Fruit fly (Drosophila melanogaster) whole organism, embryonic: ENCODE results near the gene CG31538.

Experiments
- Atf3 ChIP-seq: fragments of 200-800 bp; sonication (Bioruptor generic); optimal IDR thresholded peaks from 3 replicates; lab custom pipeline; 2016; ENCODE audit warnings: missing biosample characterization, missing genetic modification characterization
- Awh ChIP-seq: fragments of 200-800 bp; sonication (Bioruptor generic); IDR thresholded peaks from 2 replicates; pipeline ENCODE4, ENCODE4 v1.3.6; 2022; ENCODE audit warnings: missing biosample characterization, missing genetic modification characterization
- Bdp1 ChIP-seq: fragments of 200-800 bp; sonication (Bioruptor generic); optimal IDR thresholded peaks from 3 replicates; lab custom pipeline; 2016; ENCODE audit warnings: missing biosample characterization, missing genetic modification characterization
- CG1024 ChIP-seq: fragments of 200-800 bp; sonication (Bioruptor generic); IDR thresholded peaks from 2 replicates; pipeline ENCODE4 v1.3.6; 2022; ENCODE audit warnings: missing biosample characterization, missing genetic modification characterization
- CG10543 ChIP-seq: fragments of 200-800 bp; sonication (Bioruptor generic); optimal IDR thresholded peaks from 3 replicates; lab custom pipeline; 2017; ENCODE audit warnings: missing biosample characterization, mild to moderate bottlenecking, missing genetic modification characterization, moderate library complexity
- CG11247 ChIP-seq: fragments of 200-800 bp; sonication (Bioruptor generic); IDR thresholded peaks from 2 replicates; pipeline ENCODE4 v1.3.6; 2022; ENCODE audit warnings: missing biosample characterization, missing genetic modification characterization
- CG11398 ChIP-seq: fragments of 200-800 bp; sonication (Bioruptor generic); optimal IDR thresholded peaks from 2 replicates; lab custom pipeline; 2016; ENCODE audit warnings: missing biosample characterization, missing genetic modification characterization
- CG11695 ChIP-seq: fragments of 200-800 bp; sonication (Bioruptor generic); IDR thresholded peaks from 3 replicates; pipeline ENCODE4 v1.3.6; 2022; ENCODE audit warnings: missing biosample characterization, missing genetic modification characterization
- CG12104 ChIP-seq: fragments of 200-800 bp; sonication (Bioruptor generic); optimal IDR thresholded peaks from 3 replicates; lab custom pipeline; 2016; ENCODE audit warnings: missing biosample characterization, missing genetic modification characterization
- CG15514 ChIP-seq: fragments of 200-800 bp; sonication (Bioruptor generic); optimal IDR thresholded peaks from 3 replicates; lab custom pipeline; 2017; ENCODE audit warnings: missing biosample characterization, missing genetic modification characterization, mild to moderate bottlenecking, moderate library complexity, missing genetic modification reagents
- CG1602 ChIP-seq: fragments of 200-800 bp; sonication (Bioruptor generic); optimal IDR thresholded peaks from 3 replicates; lab custom pipeline; 2016; ENCODE audit warnings: missing biosample characterization, missing genetic modification characterization
- CG1603 ChIP-seq: fragments of 200-800 bp; sonication (Bioruptor generic); optimal IDR thresholded peaks from 2 replicates; lab custom pipeline; 2019; ENCODE audit warnings: missing biosample characterization, mild to moderate bottlenecking, missing genetic modification characterization, moderate library complexity
- CG31365 ChIP-seq: fragments of 200-800 bp; sonication (Bioruptor generic); optimal IDR thresholded peaks from 2 replicates; lab custom pipeline; 2018; ENCODE audit warnings: missing biosample characterization, mild to moderate bottlenecking, missing genetic modification characterization
- CG32772 ChIP-seq: fragments of 200-800 bp; sonication (Bioruptor generic); IDR thresholded peaks from 2 replicates; pipeline ENCODE4 v1.3.6; 2022; ENCODE audit warnings: missing biosample characterization, missing genetic modification characterization
- CG3407 ChIP-seq: fragments of 200-800 bp; sonication (Bioruptor generic); optimal IDR thresholded peaks from 2 replicates; lab custom pipeline; 2018; ENCODE audit warnings: missing biosample characterization, mild to moderate bottlenecking, missing genetic modification characterization
- CG3838 ChIP-seq: fragments of 200-800 bp; sonication (Bioruptor generic); optimal IDR thresholded peaks from 3 replicates; lab custom pipeline; 2016; ENCODE audit warnings: missing biosample characterization, missing genetic modification characterization
- CG6175 ChIP-seq: fragments of 200-800 bp; sonication (Bioruptor generic); IDR thresholded peaks from 3 replicates; pipeline ENCODE4 v1.3.6; 2022; ENCODE audit warnings: missing biosample characterization, missing genetic modification characterization
- CG6813 ChIP-seq: fragments of 200-800 bp; sonication (Bioruptor generic); optimal IDR thresholded peaks from 2 replicates; lab custom pipeline; 2017; ENCODE audit warnings: missing biosample characterization, missing genetic modification characterization, mild to moderate bottlenecking, moderate library complexity, missing genetic modification reagents
- CG6854 ChIP-seq: fragments of 200-800 bp; sonication (Bioruptor generic); optimal IDR thresholded peaks from 3 replicates; lab custom pipeline; 2017; ENCODE audit warnings: missing biosample characterization, mild to moderate bottlenecking, missing genetic modification characterization
- CG7372 ChIP-seq: fragments of 200-800 bp; sonication (Bioruptor generic); IDR thresholded peaks from 2 replicates; pipeline ENCODE4 v1.3.6; 2022; ENCODE audit warnings: missing biosample characterization, missing genetic modification characterization
- CG7745 ChIP-seq: fragments of 200-800 bp; sonication (Bioruptor generic); optimal IDR thresholded peaks from 2 replicates; lab custom pipeline; 2018; ENCODE audit warnings: missing biosample characterization, mild to moderate bottlenecking, missing genetic modification characterization, moderate library complexity
- CG9817 ChIP-seq: fragments of 200-800 bp; sonication (Bioruptor generic); optimal IDR thresholded peaks from 2 replicates; lab custom pipeline; 2018; ENCODE audit warnings: missing biosample characterization, mild to moderate bottlenecking, missing genetic modification characterization, moderate library complexity
- CHES-1-like ChIP-seq: fragments of 200-800 bp; sonication (Bioruptor generic); optimal IDR thresholded peaks from 2 replicates; lab custom pipeline; 2016; ENCODE audit warnings: missing biosample characterization, missing genetic modification characterization
- Chrac-16 ChIP-seq: fragments of 200-800 bp; sonication (Bioruptor generic); optimal IDR thresholded peaks from 3 replicates; lab custom pipeline; 2016; ENCODE audit warnings: missing biosample characterization, missing genetic modification characterization
- E2f1 ChIP-seq: fragments of 200-800 bp; sonication (Bioruptor generic); IDR thresholded peaks from 2 replicates; pipeline ENCODE4 v1.3.6; 2022; ENCODE audit warnings: missing biosample characterization, missing genetic modification characterization
- ERR ChIP-seq: fragments of 200-800 bp; sonication (Bioruptor generic); optimal IDR thresholded peaks from 2 replicates; lab custom pipeline; 2016; ENCODE audit warnings: missing biosample characterization, missing genetic modification characterization
- Elba2 ChIP-seq: fragments of 200-800 bp; sonication (Bioruptor generic); optimal IDR thresholded peaks from 3 replicates; lab custom pipeline; 2016; ENCODE audit warnings: missing biosample characterization, missing genetic modification characterization
- Gug ChIP-seq: fragments of 200-800 bp; sonication (Bioruptor generic); IDR thresholded peaks from 4 replicates; pipeline ENCODE4 v1.3.6; 2022; ENCODE audit warnings: missing biosample characterization, missing genetic modification characterization
- NFAT ChIP-seq: fragments of 200-800 bp; sonication (Bioruptor generic); IDR thresholded peaks from 2 replicates; pipeline ENCODE4 v1.3.6; 2022; ENCODE audit warnings: missing biosample characterization, missing genetic modification characterization
- Nf-YB ChIP-seq: fragments of 200-800 bp; sonication (Bioruptor generic); optimal IDR thresholded peaks from 3 replicates; lab custom pipeline; 2019; ENCODE audit warnings: missing biosample characterization, mild to moderate bottlenecking, missing genetic modification characterization, moderate library complexity
- Pdp1 ChIP-seq, 2 experiments: fragments of 200-800 bp; sonication (Bioruptor generic); optimal IDR thresholded peaks; 3 replicates each; lab custom pipeline; 2016; ENCODE audit warnings: missing biosample characterization in 2 of 2, missing genetic modification characterization in 2 of 2, mild to moderate bottlenecking in 1 of 2, moderate library complexity in 1 of 2
- Ssrp ChIP-seq: fragments of 200-800 bp; sonication (Bioruptor generic); optimal IDR thresholded peaks from 2 replicates; lab custom pipeline; 2018; ENCODE audit warnings: missing biosample characterization, mild to moderate bottlenecking, missing genetic modification characterization, moderate library complexity
- TFAM ChIP-seq: fragments of 200-800 bp; sonication (Bioruptor generic); optimal IDR thresholded peaks from 2 replicates; lab custom pipeline; 2017; ENCODE audit warnings: missing biosample characterization, missing genetic modification characterization, inconsistent platforms
- ap ChIP-seq: fragments of 200-800 bp; sonication (Bioruptor generic); IDR thresholded peaks from 2 replicates; pipeline ENCODE4 v1.3.6; 2022; ENCODE audit warnings: missing biosample characterization, missing genetic modification characterization
- ato ChIP-seq: fragments of 200-800 bp; sonication (Bioruptor generic); IDR thresholded peaks from 2 replicates; pipeline ENCODE4 v1.3.6; 2022; ENCODE audit warnings: missing biosample characterization, missing genetic modification characterization; ENCODE audit not compliant: partially characterized antibody
- bowl ChIP-seq: fragments of 200-800 bp; sonication (Bioruptor generic); IDR thresholded peaks from 2 replicates; pipeline ENCODE4 v1.3.6; 2022; ENCODE audit warnings: missing biosample characterization, missing genetic modification characterization
- emc ChIP-seq: fragments of 200-800 bp; sonication (Bioruptor generic); optimal IDR thresholded peaks from 2 replicates; lab custom pipeline; 2016; ENCODE audit warnings: missing biosample characterization, missing genetic modification characterization
- en ChIP-seq: fragments of 200-800 bp; sonication (Bioruptor generic); optimal IDR thresholded peaks from 2 replicates; lab custom pipeline; 2016; ENCODE audit warnings: missing biosample characterization, missing genetic modification characterization
- gcm ChIP-seq: fragments of 200-800 bp; sonication (Bioruptor generic); optimal IDR thresholded peaks from 2 replicates; lab custom pipeline; 2019; ENCODE audit warnings: missing biosample characterization, mild to moderate bottlenecking, missing genetic modification characterization, moderate library complexity
- h ChIP-seq: fragments of >200 bp; optimal IDR thresholded peaks from 2 replicates; lab custom pipeline; 2017
- lab ChIP-seq: fragments of 200-800 bp; sonication (Bioruptor generic); optimal IDR thresholded peaks from 3 replicates; lab custom pipeline; 2017; ENCODE audit warnings: missing biosample characterization, missing genetic modification characterization, mild to moderate bottlenecking, moderate library complexity, missing genetic modification reagents
- lola ChIP-seq, 3 experiments: fragments of >200 bp in 2 of 3; fragments of 200-800 bp in 1 of 3; sonication (Bioruptor generic) in 1 of 3; optimal IDR thresholded peaks; 2 replicates each; lab custom pipeline; 2017 to 2019; ENCODE audit warnings: missing biosample characterization in 3 of 3, missing genetic modification characterization in 3 of 3, mild to moderate bottlenecking in 1 of 3, moderate library complexity in 1 of 3
- mirr ChIP-seq: fragments of 200-800 bp; sonication (Bioruptor generic); optimal IDR thresholded peaks from 3 replicates; lab custom pipeline; 2018; ENCODE audit warnings: missing biosample characterization, mild to moderate bottlenecking, missing genetic modification characterization
- nmo ChIP-seq: fragments of 200-800 bp; sonication (Bioruptor generic); optimal IDR thresholded peaks from 2 replicates; lab custom pipeline; 2018; ENCODE audit warnings: missing biosample characterization, mild to moderate bottlenecking, missing genetic modification characterization, moderate library complexity
- odd ChIP-seq: fragments of 200-800 bp; sonication (Bioruptor generic); optimal IDR thresholded peaks from 2 replicates; lab custom pipeline; 2017; ENCODE audit warnings: missing biosample characterization, mild to moderate bottlenecking, missing genetic modification characterization
- onecut ChIP-seq: fragments of 200-800 bp; sonication (Bioruptor generic); IDR thresholded peaks from 2 replicates; pipeline ENCODE4 v1.3.6; 2022; ENCODE audit warnings: missing biosample characterization, missing genetic modification characterization
- otp ChIP-seq: fragments of 200-800 bp; sonication (Bioruptor generic); IDR thresholded peaks from 3 replicates; pipeline ENCODE4, ENCODE4 v1.3.6; 2022; ENCODE audit warnings: missing biosample characterization, missing genetic modification characterization
- psq ChIP-seq: fragments of 200-800 bp; sonication (Bioruptor generic); optimal IDR thresholded peaks from 2 replicates; lab custom pipeline; 2017; ENCODE audit warnings: missing biosample characterization, missing genetic modification characterization
- pzg ChIP-seq: fragments of 200-800 bp; sonication (Bioruptor generic); optimal IDR thresholded peaks from 3 replicates; lab custom pipeline; 2018; ENCODE audit warnings: missing biosample characterization, mild to moderate bottlenecking, missing genetic modification characterization, moderate library complexity
- vvl ChIP-seq: fragments of 200-800 bp; sonication (Bioruptor generic); IDR thresholded peaks from 2 replicates; pipeline ENCODE4 v1.3.6; 2022; ENCODE audit warnings: missing biosample characterization, missing genetic modification characterization

CG31538 gene

DNA sequence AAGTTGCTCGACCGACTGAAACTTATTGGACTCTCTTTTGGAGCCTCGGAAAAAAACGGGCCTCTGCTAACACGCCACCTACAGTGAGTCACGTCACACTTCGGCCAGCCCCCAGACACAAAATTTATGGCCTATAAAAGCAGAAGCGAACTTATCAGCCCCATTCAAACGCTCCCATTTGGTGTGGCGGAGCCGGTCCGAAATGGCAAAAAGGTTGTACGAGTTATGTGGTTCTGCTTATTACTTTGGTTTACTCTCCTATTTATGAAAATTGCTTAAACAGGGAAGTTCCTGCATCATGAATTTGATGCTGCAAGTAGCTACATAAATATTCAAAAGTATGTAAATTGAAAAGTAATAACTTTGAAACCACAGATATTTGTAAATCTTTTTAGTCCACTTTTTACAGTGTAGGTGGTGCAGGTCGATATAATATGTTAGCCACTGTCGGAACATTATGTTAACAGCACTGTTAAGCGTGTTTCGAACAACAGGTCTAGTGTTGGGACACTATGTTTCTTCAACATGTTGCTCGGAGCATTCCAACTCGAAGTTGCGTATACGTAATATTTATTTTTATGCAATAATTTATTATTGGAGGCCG lies 5.8 kb upstream of the CG31538 start (continued):
- peak; percentile 90 for TF ChIP-seq en (GFP tag; lab: Kevin White, UChicago)
- TF ChIP-seq bowl (GFP tag; lab: Robert Waterston, UW), result peak; percentile 78
- TF ChIP-seq otp, result no peak; the same call in 1 of the 3 replicates
- TF ChIP-seq CG3407 (GFP tag; lab: Kevin White, UChicago), result peak; percentile 83
- TF ChIP-seq CG6175, result peak; percentile 89
- peak; percentile 88 for TF ChIP-seq vvl (GFP tag; lab: Robert Waterston, UW)
- TF ChIP-seq CG6854 (GFP tag; lab: Kevin White, UChicago), result peak; percentile 91
- peak; percentile 73 for TF ChIP-seq CG31365 (tag; lab: Kevin White, UChicago)
- peak; percentile 76 for TF ChIP-seq E2f1 (GFP tag; lab: Robert Waterston, UW)
- peak; percentile 86 for TF ChIP-seq CG6813
- TF ChIP-seq lola (GFP tag; optimal IDR thresholded peaks at IDR 0.05; lab: Kevin White, UChicago), result peak in 1 of 3 experiments; percentile 76
- TF ChIP-seq nmo (GFP tag; lab: Kevin White, UChicago), result peak; percentile 92
- peak; percentile 80 for TF ChIP-seq Gug (GFP tag; lab: Robert Waterston, UW)
- peak; percentile 9 for TF ChIP-seq pzg (GFP tag; lab: Kevin White, UChicago)
- TF ChIP-seq CG1024 (GFP tag; lab: Robert Waterston, UW), result 0 out of 2 replicates have a peak, but pooled peaks have one; percentile 33
- TF ChIP-seq gcm (GFP tag; lab: Kevin White, UChicago), result peak; percentile 90
- peak; percentile 78 for TF ChIP-seq onecut (GFP tag; lab: Robert Waterston, UW)
- peak; percentile 88 for TF ChIP-seq ERR
- TF ChIP-seq Atf3 (GFP tag; lab: Kevin White, UChicago), result peak; percentile 74
- peak; percentile 78 for TF ChIP-seq CG32772 (GFP tag; lab: Robert Waterston, UW)
- peak; percentile 81 for TF ChIP-seq CG11247 (GFP tag; lab: Robert Waterston, UW)
- peak; percentile 76 for TF ChIP-seq CG7372 (GFP tag; lab: Robert Waterston, UW)
- TF ChIP-seq lab (GFP tag; lab: Kevin White, UChicago), result peak; percentile 96
- peak; percentile 84 for TF ChIP-seq CG1603
- TF ChIP-seq emc (GFP tag; lab: Kevin White, UChicago), result peak; percentile 88
- TF ChIP-seq Bdp1, result peak; percentile 77
- TF ChIP-seq Chrac-16 (GFP tag; lab: Kevin White, UChicago), result peak; percentile 84
- TF ChIP-seq Elba2 (GFP tag; lab: Kevin White, UChicago), result no peak
- TF ChIP-seq Pdp1 (GFP tag; optimal IDR thresholded peaks at IDR 0.05; lab: Kevin White, UChicago), result peak; percentile 86 to 94
- TF ChIP-seq CHES-1-like, result peak; percentile 94
- TF ChIP-seq TFAM (GFP tag; lab: Kevin White, UChicago), result peak; percentile 41
- no peak for TF ChIP-seq ato (GFP tag; lab: Robert Waterston, UW)
- TF ChIP-seq CG7745 (tag; lab: Kevin White, UChicago), result no peak
- TF ChIP-seq odd (GFP tag; lab: Kevin White, UChicago), result peak; percentile 88
- TF ChIP-seq Ssrp (tag; lab: Kevin White, UChicago), result peak; percentile 91
- peak; percentile 50; the same call in 1 of the 2 replicates for TF ChIP-seq ap (GFP tag; lab: Robert Waterston, UW)
- TF ChIP-seq CG15514, result peak; percentile 81
- TF ChIP-seq CG11695 (GFP tag; lab: Robert Waterston, UW), result peak; percentile 90; the same call in 2 of the 3 replicates
- TF ChIP-seq CG10543 (GFP tag; lab: Kevin White, UChicago), result peak; percentile 97
- peak; percentile 92 for TF ChIP-seq CG12104
- TF ChIP-seq CG1602 (GFP tag; lab: Kevin White, UChicago), result peak; percentile 80
- no peak for TF ChIP-seq h (lab: Kevin White, UChicago)
- peak; percentile 63 for TF ChIP-seq NFAT (GFP tag; lab: Robert Waterston, UW)
- TF ChIP-seq psq (GFP tag; lab: Kevin White, UChicago), result peak; percentile 34
- TF ChIP-seq mirr (GFP tag; lab: Kevin White, UChicago), result peak; percentile 77
- peak; percentile 77 for TF ChIP-seq Nf-YB
- TF ChIP-seq Awh, result peak; percentile 86
- TF ChIP-seq CG11398 (GFP tag; lab: Kevin White, UChicago), result peak; percentile 85
- peak; percentile 55 for TF ChIP-seq CG3838 (GFP tag; lab: Kevin White, UChicago)
- TF ChIP-seq CG9817, result peak; percentile 88
